Fruit fly (Drosophila melanogaster): Measurements from ENCODE around the gene alpha-Est2.

alpha-Est2 gene

dm6 chr3R:7506314-7506988, 35.2 kb upstream of the alpha-Est2 start (continued):
- no peak for TF ChIP-seq CG10979 (tag; optimal IDR thresholded peaks at IDR 0.05)
- TF ChIP-seq Chrac-16 (GFP tag; optimal IDR thresholded peaks at IDR 0.05), result peak; percentile 78
- TF ChIP-seq CG17912 (GFP tag; optimal IDR thresholded peaks at IDR 0.05), result no peak
- peak; percentile 53 for TF ChIP-seq CG4404 (GFP tag; IDR thresholded peaks at IDR 0.05)
- TF ChIP-seq CG10267 (tag; optimal IDR thresholded peaks at IDR 0.05), result peak; percentile 41
- TF ChIP-seq CG12744 (GFP tag; optimal IDR thresholded peaks at IDR 0.05), result peak; percentile 86
- TF ChIP-seq CG11696 (GFP tag; IDR thresholded peaks at IDR 0.05), result peak; percentile 57; the same call in 1 of the 2 replicates
- TF ChIP-seq luna (GFP tag; optimal IDR thresholded peaks at IDR 0.05), result peak; percentile 93
- peak; percentile 97 for TF ChIP-seq CG12769 (tag; optimal IDR thresholded peaks at IDR 0.05)
- 0 out of 2 replicates have a peak, but pooled peaks have one; percentile 49 for TF ChIP-seq bowl (GFP tag; IDR thresholded peaks at IDR 0.05)
- peak; percentile 85; the same call in 1 of the 2 replicates for TF ChIP-seq vvl (GFP tag; IDR thresholded peaks at IDR 0.05)
- TF ChIP-seq CG43689 (GFP tag; IDR thresholded peaks at IDR 0.05), result peak; percentile 66
- TF ChIP-seq crol (GFP tag; IDR thresholded peaks at IDR 0.05), result no peak
- peak; percentile 91 for TF ChIP-seq HLH54F (GFP tag; optimal IDR thresholded peaks at IDR 0.05)
- peak; percentile 80 for TF ChIP-seq tgo (GFP tag; IDR thresholded peaks at IDR 0.05)
- TF ChIP-seq Deaf1 (tag; optimal IDR thresholded peaks at IDR 0.05), result peak; percentile 59
- TF ChIP-seq Ssrp (tag; optimal IDR thresholded peaks at IDR 0.05), result no peak
- peak; percentile 93 for TF ChIP-seq Meics (GFP tag; optimal IDR thresholded peaks at IDR 0.05)
- peak; percentile 21; the same call in 1 of the 3 replicates for TF ChIP-seq CG11093 (GFP tag; IDR thresholded peaks at IDR 0.05)
- peak; percentile 69 for TF ChIP-seq Oaz (GFP tag; IDR thresholded peaks at IDR 0.05)
- no peak for TF ChIP-seq YL-1 (GFP tag; optimal IDR thresholded peaks at IDR 0.05)
- peak; percentile 90 for TF ChIP-seq CHES-1-like (GFP tag; optimal IDR thresholded peaks at IDR 0.05)
- no peak for TF ChIP-seq dan (GFP tag; IDR thresholded peaks at IDR 0.05)
- peak; percentile 38; the same call in 1 of the 2 replicates for TF ChIP-seq CG32767 (GFP tag; IDR thresholded peaks at IDR 0.05)
- TF ChIP-seq CG2199 (GFP tag; IDR thresholded peaks at IDR 0.05), result no peak
- peak; percentile 65 for TF ChIP-seq az2 (GFP tag; optimal IDR thresholded peaks at IDR 0.05)
- peak; percentile 74 for TF ChIP-seq CG10366 (GFP tag; IDR thresholded peaks at IDR 0.05)
- TF ChIP-seq Sin3A (optimal IDR thresholded peaks at IDR 0.05), result no peak
- TF ChIP-seq fu2 (GFP tag; optimal IDR thresholded peaks at IDR 0.05), result peak; percentile 87
- peak; percentile 80 for TF ChIP-seq Adf1 (GFP tag; IDR thresholded peaks at IDR 0.05)
- TF ChIP-seq Hand (GFP tag; optimal IDR thresholded peaks at IDR 0.05), result peak; percentile 71
- TF ChIP-seq ac (GFP tag; optimal IDR thresholded peaks at IDR 0.05), result no peak
- TF ChIP-seq Atf3 (GFP tag; optimal IDR thresholded peaks at IDR 0.05), result peak; percentile 39
- TF ChIP-seq slbo (GFP tag; IDR thresholded peaks at IDR 0.05), result peak; percentile 97
- no peak for TF ChIP-seq CG6791 (GFP tag; IDR thresholded peaks at IDR 0.05; ENCODE audit: partially characterized antibody)
- TF ChIP-seq Eip74EF (GFP tag; optimal IDR thresholded peaks at IDR 0.05), result peak in 1 of 2 experiments; percentile 26
- peak; percentile 95 for TF ChIP-seq lab (GFP tag; optimal IDR thresholded peaks at IDR 0.05)
- TF ChIP-seq toy (GFP tag; IDR thresholded peaks at IDR 0.05), result peak; percentile 77; the same call in 1 of the 2 replicates
- TF ChIP-seq cad (GFP tag; optimal IDR thresholded peaks at IDR 0.05), result no peak
- TF ChIP-seq p53 (GFP tag; optimal IDR thresholded peaks at IDR 0.05), result peak; percentile 53
- TF ChIP-seq CG18619 (GFP tag; optimal IDR thresholded peaks at IDR 0.05), result peak; percentile 80
- TF ChIP-seq nerfin-1 (tag; optimal IDR thresholded peaks at IDR 0.05), result no peak
- TF ChIP-seq Hmx (GFP tag; optimal IDR thresholded peaks at IDR 0.05), result peak; percentile 74
- no peak for TF ChIP-seq ro (GFP tag; IDR thresholded peaks at IDR 0.05)
- no peak for TF ChIP-seq fru (optimal IDR thresholded peaks at IDR 0.05)
- TF ChIP-seq ind (GFP tag; optimal IDR thresholded peaks at IDR 0.05), result peak; percentile 84
- TF ChIP-seq CG10462 (GFP tag; optimal IDR thresholded peaks at IDR 0.05), result peak; percentile 41
- TF ChIP-seq h (optimal IDR thresholded peaks at IDR 0.05), result no peak
- TF ChIP-seq CG1024 (GFP tag; IDR thresholded peaks at IDR 0.05), result no peak
- peak; percentile 78 for TF ChIP-seq Dad (GFP tag; optimal IDR thresholded peaks at IDR 0.05)
- peak; percentile 64 for TF ChIP-seq nmo (GFP tag; optimal IDR thresholded peaks at IDR 0.05)
- TF ChIP-seq so (GFP tag; IDR thresholded peaks at IDR 0.05), result peak; percentile 69; the same call in 2 of the 3 replicates

Data from whole organism, embryonic.